Worm (Caenorhabditis elegans): Measurements from ENCODE around the gene dnj-1.

- TF ChIP-seq ztf-23 (GFP tag; IDR thresholded peaks at IDR 0.05) = no peak
- no peak for TF ChIP-seq ref-1 (GFP tag; conservative IDR thresholded peaks at IDR 0.05)
- TF ChIP-seq T22C8.4 (GFP tag; IDR thresholded peaks at IDR 0.05) = no peak
- TF ChIP-seq klf-2 (GFP tag; conservative IDR thresholded peaks at IDR 0.05) = no peak
- TF ChIP-seq med-1 (GFP tag; optimal IDR thresholded peaks at IDR 0.05; ENCODE audit: insufficient read depth) = no peak
- TF ChIP-seq cog-1 (tag; optimal IDR thresholded peaks at IDR 0.05) = no peak
- TF ChIP-seq tab-1 (GFP tag; IDR thresholded peaks at IDR 0.05) = no peak
Observed at ce11 chrIV:11296787-11297186, 2.0 kb upstream of the dnj-1 start, which contains the start of gene mttu-1.

Data from whole organism, midembryonic.